Worm (Caenorhabditis elegans) whole organism, young adult: Measurements from ENCODE around the gene EEED8.14.

Source experiments
- B0019.2 ChIP-seq: fragments of 200-800 bp; sonication (Bioruptor generic); conservative IDR thresholded peaks from 2 replicates; pipeline ENCODE4 v1.3.6; 2022; ENCODE audit warnings: missing genetic modification reagents, missing genetic modification characterization, missing compliant biosample characterization
- B0261.1 ChIP-seq: sonication (generic microtip); optimal IDR thresholded peaks from 2 replicates; lab custom pipeline; 2016; ENCODE audit warnings: mild to moderate bottlenecking, missing genetic modification characterization, moderate library complexity, missing compliant biosample characterization
- B0336.3 ChIP-seq: fragments of 200-800 bp; sonication (Bioruptor generic); IDR thresholded peaks from 2 replicates; pipeline ENCODE4 v1.3.6; 2022; ENCODE audit warnings: missing genetic modification characterization, missing compliant biosample characterization
- D2030.7 ChIP-seq: fragments of 200-800 bp; sonication (Bioruptor generic); IDR thresholded peaks from 2 replicates; pipeline ENCODE4 v1.3.6; 2022; ENCODE audit warnings: missing genetic modification reagents, missing genetic modification characterization, missing compliant biosample characterization
- F37B4.10 ChIP-seq: fragments of 200-800 bp; sonication (Bioruptor generic); IDR thresholded peaks from 2 replicates; pipeline ENCODE4 v1.3.6; 2022; ENCODE audit warnings: missing genetic modification characterization, missing compliant biosample characterization
- K12H6.12 ChIP-seq: fragments of 200-800 bp; sonication (Bioruptor generic); optimal IDR thresholded peaks from 2 replicates; lab custom pipeline; 2018; ENCODE audit warnings: mild to moderate bottlenecking, missing genetic modification characterization, missing compliant biosample characterization
- Y95B8A.8 ChIP-seq: fragments of 200-800 bp; sonication (Bioruptor generic); IDR thresholded peaks from 2 replicates; pipeline ENCODE4 v1.3.6; 2022; ENCODE audit warnings: missing genetic modification reagents, missing genetic modification characterization, missing compliant biosample characterization
- ZK185.1 ChIP-seq: sonication (generic microtip); optimal IDR thresholded peaks from 2 replicates; lab custom pipeline; 2016; ENCODE audit warnings: mild to moderate bottlenecking, missing genetic modification characterization, missing compliant biosample characterization; ENCODE audit not compliant: poor library complexity, severe bottlenecking
- aptf-3 ChIP-seq: fragments of 200-800 bp; sonication (Bioruptor generic); IDR thresholded peaks from 2 replicates; pipeline ENCODE4 v1.3.6; 2022; ENCODE audit warnings: missing genetic modification characterization, missing compliant biosample characterization
- atf-7 ChIP-seq: sonication (generic microtip); optimal IDR thresholded peaks from 2 replicates; lab custom pipeline; 2017; ENCODE audit warnings: mild to moderate bottlenecking, missing genetic modification characterization, missing compliant biosample characterization
- cebp-1 ChIP-seq, 2 experiments: fragments of 200-800 bp in 1 of 2; sonication (Bioruptor generic) in 1 of 2; sonication (generic microtip) in 1 of 2; IDR thresholded peaks in 1 of 2; optimal IDR thresholded peaks in 1 of 2; 2 replicates each; pipeline versions ENCODE4 v1.3.6 to Lab custom; 2017 to 2022; ENCODE audit warnings: missing compliant biosample characterization in 2 of 2, missing genetic modification characterization in 2 of 2, mild to moderate bottlenecking in 1 of 2, missing genetic modification reagents in 1 of 2, moderate library complexity in 1 of 2
- cebp-2 ChIP-seq: fragments of 200-800 bp; sonication (Bioruptor generic); IDR thresholded peaks from 2 replicates; pipeline ENCODE4 v1.3.6; 2022; ENCODE audit warnings: missing genetic modification characterization, missing compliant biosample characterization
- ceh-27 ChIP-seq: fragments of 200-800 bp; sonication (Bioruptor generic); optimal IDR thresholded peaks from 2 replicates; lab custom pipeline; 2018; ENCODE audit warnings: mild to moderate bottlenecking, missing genetic modification characterization, moderate library complexity, missing compliant biosample characterization
- die-1 ChIP-seq: sonication (generic microtip); optimal IDR thresholded peaks from 2 replicates; lab custom pipeline; 2016; ENCODE audit warnings: missing genotype, mild to moderate bottlenecking, missing genetic modification characterization, missing compliant biosample characterization
- egrh-3 ChIP-seq: fragments of 200-800 bp; sonication (Bioruptor generic); IDR thresholded peaks from 2 replicates; pipeline ENCODE4 v1.3.6; 2022; ENCODE audit warnings: missing genetic modification reagents, missing genetic modification characterization, missing compliant biosample characterization
- ekl-4 ChIP-seq: fragments of 200-800 bp; sonication (Bioruptor generic); IDR thresholded peaks from 2 replicates; pipeline ENCODE4 v1.3.6; 2022; ENCODE audit warnings: missing genetic modification reagents, missing genetic modification characterization, missing compliant biosample characterization
- gei-17 ChIP-seq: fragments of 200-800 bp; sonication (Bioruptor generic); optimal IDR thresholded peaks from 2 replicates; lab custom pipeline; 2018; ENCODE audit warnings: mild to moderate bottlenecking, missing genetic modification characterization, missing compliant biosample characterization
- hlh-12 ChIP-seq: sonication (generic microtip); optimal IDR thresholded peaks from 2 replicates; lab custom pipeline; 2016; ENCODE audit warnings: missing genetic modification characterization, missing compliant biosample characterization
- hmg-20 ChIP-seq: fragments of 200-800 bp; sonication (Bioruptor generic); IDR thresholded peaks from 2 replicates; pipeline ENCODE4 v1.3.6; 2022; ENCODE audit warnings: missing genetic modification reagents, missing genetic modification characterization, missing compliant biosample characterization
- hrde-1 ChIP-seq: sonication (generic microtip); optimal IDR thresholded peaks from 2 replicates; lab custom pipeline; 2016; ENCODE audit warnings: missing genetic modification characterization, mild to moderate bottlenecking, missing compliant biosample characterization, moderate library complexity, missing genotype, missing genetic modification reagents, borderline replicate concordance
- lag-1 ChIP-seq: fragments of 200-800 bp; sonication (Bioruptor generic); IDR thresholded peaks from 2 replicates; pipeline ENCODE4 v1.3.6; 2022; ENCODE audit warnings: missing genetic modification reagents, missing genetic modification characterization, missing compliant biosample characterization
- let-526 ChIP-seq: fragments of 200-800 bp; sonication (Bioruptor generic); IDR thresholded peaks from 2 replicates; pipeline ENCODE4 v1.3.6; 2022; ENCODE audit warnings: missing genetic modification reagents, missing genetic modification characterization, missing compliant biosample characterization
- let-607 ChIP-seq, 2 experiments: fragments of 200-800 bp in 1 of 2; sonication (Bioruptor generic) in 1 of 2; sonication (generic microtip) in 1 of 2; optimal IDR thresholded peaks; 2 replicates each; lab custom pipeline; 2016 to 2018; ENCODE audit warnings: mild to moderate bottlenecking in 2 of 2, missing compliant biosample characterization in 2 of 2, missing genetic modification characterization in 2 of 2, moderate library complexity in 2 of 2, missing genotype in 1 of 2
- lin-26 ChIP-seq: fragments of 200-800 bp; sonication (Bioruptor generic); IDR thresholded peaks from 2 replicates; pipeline ENCODE4 v1.3.6; 2022; ENCODE audit warnings: missing genetic modification reagents, missing genetic modification characterization, missing compliant biosample characterization
- madf-10 ChIP-seq: sonication (generic microtip); optimal IDR thresholded peaks from 2 replicates; lab custom pipeline; 2016; ENCODE audit warnings: mild to moderate bottlenecking, missing genetic modification characterization, missing compliant biosample characterization
- madf-3 ChIP-seq: fragments of 200-800 bp; sonication (Bioruptor generic); IDR thresholded peaks from 2 replicates; pipeline ENCODE4 v1.3.6; 2022; ENCODE audit warnings: missing genetic modification reagents, missing genetic modification characterization, missing compliant biosample characterization
- madf-6 ChIP-seq: fragments of 200-800 bp; sonication (Bioruptor generic); IDR thresholded peaks from 2 replicates; pipeline ENCODE4 v1.3.6; 2022; ENCODE audit warnings: missing genetic modification reagents, missing genetic modification characterization, missing compliant biosample characterization
- mcd-1 ChIP-seq: fragments of 200-800 bp; sonication (Bioruptor generic); IDR thresholded peaks from 2 replicates; pipeline ENCODE4 v1.3.6; 2022; ENCODE audit warnings: missing genetic modification reagents, missing genetic modification characterization, missing compliant biosample characterization
- mel-28 ChIP-seq: sonication (generic microtip); optimal IDR thresholded peaks from 2 replicates; lab custom pipeline; 2016; ENCODE audit warnings: borderline replicate concordance, mild to moderate bottlenecking, missing genetic modification characterization, missing compliant biosample characterization
- nfya-2 ChIP-seq: fragments of 200-800 bp; sonication (Bioruptor generic); IDR thresholded peaks from 2 replicates; pipeline ENCODE4 v1.3.6; 2022; ENCODE audit warnings: missing genetic modification reagents, missing genetic modification characterization, missing compliant biosample characterization
- nhr-80 ChIP-seq: sonication (generic microtip); optimal IDR thresholded peaks from 2 replicates; lab custom pipeline; 2016; ENCODE audit warnings: missing genetic modification characterization, missing compliant biosample characterization
- pha-4 ChIP-seq: fragments of 150-350 bp; sonication (generic microtip); optimal IDR thresholded peaks from 2 replicates; lab custom pipeline; 2014; ENCODE audit warnings: missing biosample characterization, missing genetic modification reagents, missing genetic modification characterization
- rcor-1 ChIP-seq: fragments of 200-800 bp; sonication (Bioruptor generic); IDR thresholded peaks from 2 replicates; pipeline ENCODE4 v1.3.6; 2022; ENCODE audit warnings: missing genetic modification reagents, missing genetic modification characterization, missing compliant biosample characterization
- sptf-2 ChIP-seq: fragments of 200-800 bp; sonication (Bioruptor generic); optimal IDR thresholded peaks from 2 replicates; lab custom pipeline; 2018; ENCODE audit warnings: mild to moderate bottlenecking, missing genetic modification characterization, missing compliant biosample characterization
- tbp1 ChIP-seq: fragments of 200-800 bp; sonication (Bioruptor generic); optimal IDR thresholded peaks from 2 replicates; lab custom pipeline; 2018; ENCODE audit warnings: mild to moderate bottlenecking, missing genetic modification characterization, missing compliant biosample characterization
- tbx-9 ChIP-seq: sonication (generic microtip); optimal IDR thresholded peaks from 2 replicates; lab custom pipeline; 2016; ENCODE audit warnings: borderline replicate concordance, missing genetic modification characterization, inconsistent platforms, missing compliant biosample characterization
- unc-130 ChIP-seq: sonication (generic microtip); optimal IDR thresholded peaks from 2 replicates; lab custom pipeline; 2016; ENCODE audit warnings: missing genetic modification reagents, missing genetic modification characterization, missing compliant biosample characterization
- xnd-1 ChIP-seq: sonication (generic microtip); optimal IDR thresholded peaks from 2 replicates; lab custom pipeline; 2016; ENCODE audit warnings: missing genotype, missing genetic modification reagents, missing genetic modification characterization, missing compliant biosample characterization
- zim-3 ChIP-seq: sonication (generic microtip); optimal IDR thresholded peaks from 2 replicates; lab custom pipeline; 2017; ENCODE audit warnings: mild to moderate bottlenecking, missing genetic modification characterization, moderate library complexity, missing compliant biosample characterization
- ztf-26 ChIP-seq: sonication (generic microtip); optimal IDR thresholded peaks from 2 replicates; lab custom pipeline; 2017; ENCODE audit warnings: missing genetic modification characterization, missing compliant biosample characterization

The EEED8.14 gene

DNA sequence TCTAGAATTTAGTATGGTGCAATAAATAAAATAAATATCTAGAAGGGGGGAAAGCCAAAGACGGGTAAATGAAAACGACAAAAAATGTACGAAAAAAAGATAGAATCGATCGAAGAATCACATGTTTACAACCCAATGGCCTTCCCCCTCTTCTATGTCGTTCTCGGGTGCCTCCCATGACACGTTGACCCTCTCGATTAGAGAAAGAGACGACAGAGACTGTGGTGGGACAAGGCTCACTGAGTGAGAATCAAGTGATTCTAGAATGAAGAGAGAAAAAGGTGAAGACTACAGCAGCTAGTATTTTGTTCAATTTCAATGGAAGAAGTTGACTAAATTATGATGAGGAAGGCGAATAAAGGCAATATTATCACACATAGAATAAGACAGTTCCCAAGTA lies 12.2 kb upstream of the EEED8.14 start (continued):
- TF ChIP-seq let-607 (tag; optimal IDR thresholded peaks at IDR 0.05; lab: Kevin White, UChicago) (peak in 1 of 2 experiments; percentile 32), hlh-12 (tag; lab: Kevin White, UChicago) (no peak), F37B4.10 (GFP tag; lab: Robert Waterston, UW) (no peak), aptf-3 (GFP tag; lab: Robert Waterston, UW) (no peak), ceh-27 (GFP tag; lab: Kevin White, UChicago) (peak; percentile 57), mel-28 (tag; lab: Kevin White, UChicago) (no peak), gei-17 (GFP tag; lab: Kevin White, UChicago) (no peak), nhr-80 (tag; lab: Kevin White, UChicago) (peak; percentile 57), atf-7 (tag; lab: Kevin White, UChicago) (peak; percentile 47), K12H6.12 (tag; lab: Kevin White, UChicago) (peak; percentile 38), nfya-2 (GFP tag; lab: Robert Waterston, UW) (no peak), pha-4 (tag; lab: Kevin White, UChicago) (peak; percentile 45), cebp-1 (GFP tag; IDR thresholded peaks at IDR 0.05; lab: Robert Waterston, UW) (no peak; the same call in 1 of the 2 replicates), cebp-1 (tag; optimal IDR thresholded peaks at IDR 0.05; lab: Kevin White, UChicago) (peak; percentile 65), unc-130 (GFP tag; lab: Kevin White, UChicago) (no peak), let-526 (no peak), xnd-1 (tag; lab: Kevin White, UChicago) (no peak), ZK185.1 (tag; lab: Kevin White, UChicago) (no peak), cebp-2 (GFP tag; lab: Robert Waterston, UW) (no peak), rcor-1 (GFP tag; lab: Robert Waterston, UW) (0 out of 2 replicates have a peak, but pooled peaks have one; percentile 47), die-1 (tag; lab: Kevin White, UChicago) (peak; percentile 23), sptf-2 (GFP tag; lab: Kevin White, UChicago) (no peak), lin-26 (GFP tag; lab: Robert Waterston, UW) (peak; percentile 62; the same call in 1 of the 2 replicates), lag-1 (no peak), madf-10 (tag; lab: Kevin White, UChicago) (peak; percentile 32), D2030.7 (GFP tag; lab: Robert Waterston, UW) (no peak), hrde-1 (tag; lab: Kevin White, UChicago) (no peak), madf-6 (no peak), B0019.2 (GFP tag; lab: Robert Waterston, UW) (no peak), egrh-3 (GFP tag; lab: Robert Waterston, UW) (0 out of 2 replicates have a peak, but pooled peaks have one; percentile 16), ztf-26 (no peak), madf-3 (no peak), B0261.1 (tag; lab: Kevin White, UChicago) (no peak), hmg-20 (no peak), zim-3 (tag; lab: Kevin White, UChicago) (no peak), tbx-9 (tag; lab: Kevin White, UChicago) (no peak), mcd-1 (GFP tag; lab: Robert Waterston, UW) (peak; percentile 51), ekl-4 (GFP tag; lab: Robert Waterston, UW) (no peak), Y95B8A.8 (GFP tag; lab: Robert Waterston, UW) (no peak), tbp1 (GFP tag; lab: Kevin White, UChicago) (peak; percentile 29), B0336.3 (GFP tag; lab: Robert Waterston, UW) (peak; percentile 65; the same call in 1 of the 2 replicates)
